Fruit fly (Drosophila melanogaster): ENCODE measurements around the gene CG14689.

- TF ChIP-seq rn (GFP tag; IDR thresholded peaks at IDR 0.05) (0 out of 2 replicates have a peak, but pooled peaks have one; percentile 33), CG13204 (GFP tag; optimal IDR thresholded peaks at IDR 0.05) (no peak), CG8159 (tag; optimal IDR thresholded peaks at IDR 0.05) (no peak), EcR (GFP tag; optimal IDR thresholded peaks at IDR 0.05) (no peak), CG17806 (tag; optimal IDR thresholded peaks at IDR 0.05) (no peak)
These were observed 29.4 kb downstream of the CG14689 start for dm6 chr3R:10681682-10681962.

Data from whole organism, pupa.